Worm (Caenorhabditis elegans): ENCODE data around the gene C25D7.5.

- TF ChIP-seq che-1 (tag; optimal IDR thresholded peaks at IDR 0.05) (no peak), dmd-4 (tag; optimal IDR thresholded peaks at IDR 0.05; ENCODE audit: borderline replicate concordance) (no peak), F13H6.1 (tag; optimal IDR thresholded peaks at IDR 0.05) (no peak), ahr-1 (tag; optimal IDR thresholded peaks at IDR 0.05) (no peak), ceh-45 (GFP tag; IDR thresholded peaks at IDR 0.05) (no peak), ama-1 (optimal IDR thresholded peaks at IDR 0.05) (no peak)
Measured at ce11 chrV:15048107-15048506, 4.3 kb upstream of the C25D7.5 start, which contains the start of gene sdc-3.
